Worm (Caenorhabditis elegans): ENCODE data around the gene C03F11.4.

Gene C03F11.4

DNA sequence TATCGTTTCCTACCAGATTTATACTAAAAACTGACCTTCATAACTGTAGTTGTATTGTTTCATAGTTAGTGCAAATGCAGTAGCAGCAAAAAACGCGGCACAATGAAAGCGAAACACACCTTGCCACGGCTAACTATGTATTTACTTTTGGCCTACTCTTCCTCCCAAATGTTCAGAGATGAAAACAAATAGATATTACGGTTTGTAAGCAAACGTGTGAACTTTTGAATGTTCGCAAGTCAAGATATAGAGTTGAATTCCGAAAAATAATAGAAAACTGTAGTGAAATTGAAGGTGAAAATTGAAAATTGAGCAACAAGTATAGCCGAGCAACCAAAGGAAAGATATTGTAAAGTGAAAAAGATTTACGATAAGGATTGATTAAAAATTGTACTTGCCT is 42.0 kb downstream of the C03F11.4 start, which contains the start of gene chtl-1:
TSS of gene chtl-1 (minus strand) at position 101 of the 400 bp plus-strand sequence.
- no peak for TF ChIP-seq B0035.1 (tag; optimal IDR thresholded peaks at IDR 0.05)
- TF ChIP-seq pbrm-1 (GFP tag; IDR thresholded peaks at IDR 0.05): no peak
- no peak for TF ChIP-seq ccch-3 (GFP tag; optimal IDR thresholded peaks at IDR 0.05)
- no peak for TF ChIP-seq nhr-27 (tag; optimal IDR thresholded peaks at IDR 0.05)
- no peak for TF ChIP-seq nfya-1 (tag; optimal IDR thresholded peaks at IDR 0.05; ENCODE audit: borderline replicate concordance, insufficient read depth)
- TF ChIP-seq Y53F4B.3 (GFP tag; IDR thresholded peaks at IDR 0.05): no peak
- TF ChIP-seq xnd-1 (tag; optimal IDR thresholded peaks at IDR 0.05): no peak
- no peak for TF ChIP-seq attf-6 (GFP tag; IDR thresholded peaks at IDR 0.05)
- no peak for TF ChIP-seq B0261.1 (tag; optimal IDR thresholded peaks at IDR 0.05)
- TF ChIP-seq mxl-1 (tag; optimal IDR thresholded peaks at IDR 0.05): no peak

DNA sequence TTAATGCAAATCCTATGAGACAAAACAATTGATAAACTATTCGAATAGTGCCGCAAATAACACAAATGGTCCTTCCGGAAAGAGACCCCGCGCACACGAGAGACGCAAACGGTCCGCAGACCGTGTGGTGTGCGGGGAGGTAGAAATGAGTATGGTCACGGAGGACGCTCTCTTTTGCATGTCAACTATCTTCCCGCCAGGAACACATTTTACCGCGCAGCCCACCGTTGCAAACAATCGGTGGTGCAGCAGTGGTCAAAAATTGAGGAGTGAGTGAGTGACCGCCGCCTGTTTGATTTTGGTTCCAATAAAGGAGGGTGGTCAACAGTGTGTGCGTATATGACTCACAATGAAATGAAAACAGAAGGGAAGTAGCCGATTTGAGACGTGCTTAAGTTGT is 45.6 kb downstream of the C03F11.4 start:
- TF ChIP-seq madf-8 (GFP tag; conservative IDR thresholded peaks at IDR 0.05) (peak; percentile 15; the same call in 1 of the 2 replicates), bed-1 (GFP tag; IDR thresholded peaks at IDR 0.05) (no peak), unc-62 (GFP tag; optimal IDR thresholded peaks at IDR 0.05) (no peak), ceh-79 (tag; optimal IDR thresholded peaks at IDR 0.05) (no peak), dox-1 (GFP tag; IDR thresholded peaks at IDR 0.05) (0 out of 2 replicates have a peak, but pooled peaks have one; percentile 27), efl-1 (GFP tag; optimal IDR thresholded peaks at IDR 0.05) (peak; percentile 74), hmg-1.2 (GFP tag; IDR thresholded peaks at IDR 0.05) (peak; percentile 52; the same call in 1 of the 2 replicates), madf-6 (GFP tag; IDR thresholded peaks at IDR 0.05) (peak; percentile 76), dpl-1 (GFP tag; optimal IDR thresholded peaks at IDR 0.05) (peak; percentile 18), zfh-2 (GFP tag; conservative IDR thresholded peaks at IDR 0.05) (0 out of 2 replicates have a peak, but pooled peaks have one; percentile 36), gei-17 (GFP tag; optimal IDR thresholded peaks at IDR 0.05) (no peak), ztf-28 (GFP tag; IDR thresholded peaks at IDR 0.05) (no peak), ztf-25 (GFP tag; IDR thresholded peaks at IDR 0.05) (0 out of 2 replicates have a peak, but pooled peaks have one; percentile 29)

DNA sequence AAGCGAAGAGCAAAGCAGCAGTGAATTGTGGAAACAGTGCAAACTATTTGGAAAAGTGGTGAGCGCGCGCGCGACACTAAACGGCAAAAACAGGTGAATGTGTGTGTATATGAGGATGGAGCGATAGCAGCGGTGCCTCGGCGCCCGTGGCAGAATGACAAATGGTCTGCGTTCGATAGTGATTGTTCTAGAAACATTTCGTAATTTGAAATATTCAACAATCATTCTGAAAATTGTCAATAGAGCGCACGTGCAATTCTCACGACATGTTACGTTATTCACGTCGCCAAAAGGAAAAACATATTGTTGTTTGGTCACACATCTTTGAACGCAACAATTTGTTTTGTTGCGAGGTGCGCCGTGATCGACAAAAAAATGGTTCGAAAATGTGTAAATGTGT is 51.0 kb downstream of the C03F11.4 start:
- TF ChIP-seq lin-40 (tag; optimal IDR thresholded peaks at IDR 0.05) (peak; percentile 14), lin-26 (GFP tag; IDR thresholded peaks at IDR 0.05) (no peak), nhr-80 (tag; optimal IDR thresholded peaks at IDR 0.05) (peak; percentile 61), cebp-2 (GFP tag; IDR thresholded peaks at IDR 0.05) (no peak), nhr-120 (GFP tag; IDR thresholded peaks at IDR 0.05) (no peak), K11D2.4 (GFP tag; IDR thresholded peaks at IDR 0.05) (no peak), madf-6 (GFP tag; IDR thresholded peaks at IDR 0.05) (no peak), snpc-3.4 (tag; optimal IDR thresholded peaks at IDR 0.05) (no peak), attf-5 (GFP tag; optimal IDR thresholded peaks at IDR 0.05) (peak; percentile 15), sea-2 (GFP tag; IDR thresholded peaks at IDR 0.05) (no peak), B0019.2 (GFP tag; conservative IDR thresholded peaks at IDR 0.05) (no peak), zfh-2 (GFP tag; conservative IDR thresholded peaks at IDR 0.05) (no peak), die-1 (tag; optimal IDR thresholded peaks at IDR 0.05) (no peak), D2030.7 (GFP tag; IDR thresholded peaks at IDR 0.05) (no peak), lag-1 (GFP tag; IDR thresholded peaks at IDR 0.05) (no peak), atf-7 (tag; optimal IDR thresholded peaks at IDR 0.05) (no peak), madf-3 (GFP tag; IDR thresholded peaks at IDR 0.05) (no peak), F57C9.4 (tag; optimal IDR thresholded peaks at IDR 0.05) (no peak), ztf-26 (tag; optimal IDR thresholded peaks at IDR 0.05) (no peak), cebp-1 (GFP tag; IDR thresholded peaks at IDR 0.05) (peak; percentile 71), cebp-1 (tag; optimal IDR thresholded peaks at IDR 0.05) (peak; percentile 89), lsy-27 (tag; optimal IDR thresholded peaks at IDR 0.05; ENCODE audit: borderline replicate concordance, insufficient read depth) (no peak), B0336.3 (GFP tag; IDR thresholded peaks at IDR 0.05) (peak; percentile 60), T07F8.4 (tag; optimal IDR thresholded peaks at IDR 0.05) (no peak), ztf-6 (GFP tag; IDR thresholded peaks at IDR 0.05) (no peak), C06A6.2 (GFP tag; conservative IDR thresholded peaks at IDR 0.05) (no peak), unc-130 (GFP tag; optimal IDR thresholded peaks at IDR 0.05) (no peak), attf-6 (GFP tag; IDR thresholded peaks at IDR 0.05) (no peak)
